Worm (Caenorhabditis elegans) whole organism, L2 larva: Measurements from ENCODE around the gene bnc-1.

Experiments used
- C34F6.9 ChIP-seq: fragments of 150-350 bp; optimal IDR thresholded peaks from 2 replicates; lab custom pipeline; 2014; ENCODE audit warnings: missing biosample characterization, missing genetic modification characterization
- F13H6.1 ChIP-seq: sonication (generic microtip); optimal IDR thresholded peaks from 2 replicates; lab custom pipeline; 2016; ENCODE audit warnings: missing genetic modification characterization, missing compliant biosample characterization
- R02D3.7 ChIP-seq: fragments of 150-350 bp; optimal IDR thresholded peaks from 2 replicates; lab custom pipeline; 2014; ENCODE audit warnings: missing biosample characterization, missing genetic modification characterization
- Y55F3AM.14 ChIP-seq: fragments of 200-800 bp; sonication (Bioruptor generic); optimal IDR thresholded peaks from 2 replicates; lab custom pipeline; 2018; ENCODE audit warnings: mild to moderate bottlenecking, missing genetic modification characterization, missing compliant biosample characterization
- ZK546.5 ChIP-seq: sonication (generic microtip); optimal IDR thresholded peaks from 2 replicates; lab custom pipeline; 2017; ENCODE audit warnings: missing biosample characterization, missing genetic modification characterization
- alr-1 ChIP-seq: fragments of 150-350 bp; optimal IDR thresholded peaks from 2 replicates; lab custom pipeline; 2014; ENCODE audit warnings: missing biosample characterization, missing genetic modification characterization
- aly-2 ChIP-seq: fragments of 150-350 bp; optimal IDR thresholded peaks from 2 replicates; lab custom pipeline; 2014; ENCODE audit warnings: missing biosample characterization, missing genetic modification characterization
- ama-1 ChIP-seq: fragments of 150-350 bp; optimal IDR thresholded peaks from 2 replicates; lab custom pipeline; 2018; ENCODE audit warnings: inconsistent platforms
- blmp-1 ChIP-seq: sonication (generic microtip); optimal IDR thresholded peaks from 2 replicates; lab custom pipeline; 2017; ENCODE audit warnings: missing genetic modification characterization, mild to moderate bottlenecking, missing compliant biosample characterization, antibody characterized with exemption, moderate library complexity; ENCODE audit not compliant: insufficient read depth
- ceh-16 ChIP-seq: fragments of 150-350 bp; optimal IDR thresholded peaks from 2 replicates; lab custom pipeline; 2014; ENCODE audit warnings: missing biosample characterization, missing genetic modification characterization
- ceh-82 ChIP-seq: fragments of 150-350 bp; optimal IDR thresholded peaks from 2 replicates; lab custom pipeline; 2014; ENCODE audit warnings: missing biosample characterization, missing genetic modification characterization
- crh-2 ChIP-seq: sonication (generic microtip); optimal IDR thresholded peaks from 2 replicates; lab custom pipeline; 2017; ENCODE audit warnings: missing biosample characterization, missing genetic modification characterization
- egl-27 ChIP-seq: sonication (generic microtip); optimal IDR thresholded peaks from 3 replicates; lab custom pipeline; 2017; ENCODE audit warnings: missing biosample characterization, missing genetic modification reagents, missing genetic modification characterization
- elt-1 ChIP-seq: fragments of 150-350 bp; optimal IDR thresholded peaks from 2 replicates; lab custom pipeline; 2014; ENCODE audit warnings: missing biosample characterization, missing genetic modification characterization
- elt-3 ChIP-seq: sonication (generic microtip); optimal IDR thresholded peaks from 2 replicates; lab custom pipeline; 2017; ENCODE audit warnings: missing biosample characterization, missing genetic modification characterization
- gmeb-1 ChIP-seq: fragments of 150-350 bp; optimal IDR thresholded peaks from 2 replicates; lab custom pipeline; 2014; ENCODE audit warnings: missing biosample characterization, missing genetic modification characterization
- lin-11 ChIP-seq: fragments of 150-350 bp; sonication (generic microtip); optimal IDR thresholded peaks from 2 replicates; lab custom pipeline; 2014; ENCODE audit warnings: missing biosample characterization, missing genetic modification characterization, inconsistent platforms, mixed read lengths
- lin-13 ChIP-seq: fragments of 150-350 bp; optimal IDR thresholded peaks from 2 replicates; lab custom pipeline; 2014; ENCODE audit warnings: missing biosample characterization, missing genetic modification reagents, missing genetic modification characterization
- lin-39 ChIP-seq: fragments of 150-350 bp; optimal IDR thresholded peaks from 2 replicates; lab custom pipeline; 2014; ENCODE audit warnings: missing biosample characterization, missing genetic modification reagents, missing genetic modification characterization
- lsy-2 ChIP-seq, 2 experiments: fragments of 150-350 bp in 1 of 2; sonication (generic microtip) in 1 of 2; optimal IDR thresholded peaks; 2 replicates each; lab custom pipeline; 2014 to 2017; ENCODE audit warnings: missing biosample characterization in 2 of 2, missing genetic modification characterization in 2 of 2
- mab-5 ChIP-seq: fragments of 150-350 bp; optimal IDR thresholded peaks from 2 replicates; lab custom pipeline; 2014; ENCODE audit warnings: missing biosample characterization, missing genetic modification characterization
- mbf-1 ChIP-seq: sonication (generic microtip); optimal IDR thresholded peaks from 2 replicates; lab custom pipeline; 2017; ENCODE audit warnings: missing biosample characterization, missing genetic modification characterization
- mdl-1 ChIP-seq, 2 experiments: fragments of 150-350 bp in 1 of 2; sonication (generic microtip) in 1 of 2; optimal IDR thresholded peaks; 2 replicates each; lab custom pipeline; 2017; ENCODE audit warnings: missing biosample characterization in 2 of 2, missing genetic modification characterization in 2 of 2
- nhr-10 ChIP-seq: sonication (generic microtip); optimal IDR thresholded peaks from 2 replicates; lab custom pipeline; 2017; ENCODE audit warnings: missing biosample characterization, missing genetic modification characterization
- nhr-11 ChIP-seq: fragments of 150-350 bp; optimal IDR thresholded peaks from 2 replicates; lab custom pipeline; 2014; ENCODE audit warnings: missing biosample characterization, missing genetic modification characterization
- nhr-12 ChIP-seq: fragments of 150-350 bp; optimal IDR thresholded peaks from 2 replicates; lab custom pipeline; 2014; ENCODE audit warnings: missing biosample characterization, missing genetic modification characterization
- nhr-129 ChIP-seq: fragments of 150-350 bp; optimal IDR thresholded peaks from 2 replicates; lab custom pipeline; 2014; ENCODE audit warnings: missing biosample characterization, missing genetic modification characterization
- nhr-21 ChIP-seq: fragments of 150-350 bp; optimal IDR thresholded peaks from 2 replicates; lab custom pipeline; 2014; ENCODE audit warnings: missing biosample characterization, missing genetic modification characterization
- nhr-23 ChIP-seq: fragments of 150-350 bp; optimal IDR thresholded peaks from 2 replicates; lab custom pipeline; 2014; ENCODE audit warnings: missing biosample characterization, missing genetic modification reagents, missing genetic modification characterization
- nhr-237 ChIP-seq: fragments of 150-350 bp; optimal IDR thresholded peaks from 2 replicates; lab custom pipeline; 2014; ENCODE audit warnings: missing biosample characterization, missing genetic modification characterization
- nhr-25 ChIP-seq: fragments of 150-350 bp; sonication (generic microtip); optimal IDR thresholded peaks from 3 replicates; lab custom pipeline; 2014; ENCODE audit warnings: missing biosample characterization, missing genetic modification characterization
- nhr-6 ChIP-seq: fragments of 150-350 bp; optimal IDR thresholded peaks from 2 replicates; lab custom pipeline; 2014; ENCODE audit warnings: missing biosample characterization, missing genetic modification characterization
- nhr-77 ChIP-seq: fragments of 150-350 bp; optimal IDR thresholded peaks from 2 replicates; lab custom pipeline; 2014; ENCODE audit warnings: missing biosample characterization, missing genetic modification characterization
- peb-1 ChIP-seq: fragments of 150-350 bp; optimal IDR thresholded peaks from 2 replicates; lab custom pipeline; 2014; ENCODE audit warnings: missing biosample characterization, missing genetic modification characterization
- sem-4 ChIP-seq: fragments of 150-350 bp; optimal IDR thresholded peaks from 2 replicates; lab custom pipeline; 2014; ENCODE audit warnings: missing biosample characterization, missing genetic modification reagents, missing genetic modification characterization
- sma-3 ChIP-seq: sonication (generic microtip); optimal IDR thresholded peaks from 2 replicates; lab custom pipeline; 2016; ENCODE audit warnings: missing genetic modification reagents, missing genetic modification characterization, missing compliant biosample characterization
- sma-9 ChIP-seq, 2 experiments: fragments of 150-350 bp in 1 of 2; sonication (generic microtip) in 1 of 2; optimal IDR thresholded peaks; 2 replicates each; lab custom pipeline; 2014 to 2016; ENCODE audit warnings: missing genetic modification characterization in 2 of 2, mild to moderate bottlenecking in 1 of 2, missing biosample characterization in 1 of 2, missing compliant biosample characterization in 1 of 2, missing genetic modification reagents in 1 of 2, moderate library complexity in 1 of 2
- snpc-4 ChIP-seq: fragments of 150-350 bp; optimal IDR thresholded peaks from 2 replicates; lab custom pipeline; 2014; ENCODE audit warnings: missing biosample characterization, missing genetic modification characterization
- unc-55 ChIP-seq: fragments of 150-350 bp; sonication (generic microtip); optimal IDR thresholded peaks from 3 replicates; lab custom pipeline; 2014; ENCODE audit warnings: missing biosample characterization, missing genetic modification reagents, missing genetic modification characterization
- unc-62 ChIP-seq: fragments of 150-350 bp; optimal IDR thresholded peaks from 2 replicates; lab custom pipeline; 2014; ENCODE audit warnings: missing biosample characterization, missing genetic modification reagents, missing genetic modification characterization
- zag-1 ChIP-seq: fragments of 150-350 bp; optimal IDR thresholded peaks from 2 replicates; lab custom pipeline; 2014; ENCODE audit warnings: missing biosample characterization, missing genetic modification characterization
- ztf-1 ChIP-seq: fragments of 200-800 bp; sonication (Bioruptor generic); conservative IDR thresholded peaks from 2 replicates; pipeline ENCODE4 v1.3.6; 2022; ENCODE audit warnings: missing genetic modification characterization, missing compliant biosample characterization
- ztf-11 ChIP-seq: sonication (generic microtip); optimal IDR thresholded peaks from 2 replicates; lab custom pipeline; 2017; ENCODE audit warnings: missing biosample characterization, missing genetic modification characterization
- ztf-4 ChIP-seq: fragments of 150-350 bp; optimal IDR thresholded peaks from 2 replicates; lab custom pipeline; 2014; ENCODE audit warnings: missing biosample characterization, missing genetic modification characterization

bnc-1 gene

DNA sequence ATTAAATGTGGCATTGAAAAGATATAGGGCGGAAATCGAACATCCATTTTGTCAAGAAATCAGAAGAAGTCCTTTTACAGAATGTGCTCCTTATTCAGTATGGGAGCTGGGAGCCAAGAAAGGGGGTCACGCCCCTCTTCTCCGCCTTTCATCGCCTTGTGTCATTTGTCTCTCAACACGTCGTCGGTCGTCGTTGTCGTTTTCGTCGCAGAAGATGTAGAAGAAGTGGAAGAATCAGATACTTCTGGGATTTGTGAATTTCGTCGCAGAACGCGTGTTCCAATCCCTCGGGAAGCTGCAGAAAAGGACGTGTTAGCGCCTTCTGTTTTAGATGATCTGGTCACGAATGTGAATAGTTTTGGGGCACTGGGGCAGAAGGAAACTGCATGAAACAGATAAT is at the start of gene bnc-1:
Gene bnc-1 (minus strand): TSS at position 101 of the 400 bp plus-strand sequence.
- no peak for TF ChIP-seq egl-27 (tag; lab: Kevin White, UChicago)
- no peak for TF ChIP-seq nhr-11 (tag; lab: Kevin White, UChicago)
- no peak for TF ChIP-seq blmp-1 (tag; lab: Kevin White, UChicago)
- TF ChIP-seq nhr-237 = no peak
- no peak for TF ChIP-seq ztf-1 (GFP tag; lab: Robert Waterston, UW)
- TF ChIP-seq sma-9 (GFP tag; optimal IDR thresholded peaks at IDR 0.05; lab: Kevin White, UChicago) = no peak
- no peak for TF ChIP-seq sma-9 (tag; optimal IDR thresholded peaks at IDR 0.05; lab: Kevin White, UChicago)
- TF ChIP-seq nhr-23 (tag; lab: Kevin White, UChicago) = no peak
- no peak for TF ChIP-seq lin-39 (tag; lab: Kevin White, UChicago)
- no peak for TF ChIP-seq zag-1
- no peak for TF ChIP-seq mdl-1 (tag; optimal IDR thresholded peaks at IDR 0.05; lab: Kevin White, UChicago)
- TF ChIP-seq aly-2 (tag; lab: Kevin White, UChicago) = no peak
- TF ChIP-seq snpc-4 (tag; lab: Kevin White, UChicago) = no peak
- no peak for TF ChIP-seq crh-2 (tag; lab: Kevin White, UChicago)
- TF ChIP-seq elt-3 (tag; lab: Kevin White, UChicago) = no peak
- TF ChIP-seq nhr-25 = no peak
- no peak for TF ChIP-seq nhr-10 (tag; lab: Kevin White, UChicago)
- no peak for TF ChIP-seq lin-13
- TF ChIP-seq sma-3 (GFP tag; lab: Kevin White, UChicago) = no peak
- no peak for TF ChIP-seq C34F6.9
- no peak for TF ChIP-seq alr-1 (tag; lab: Kevin White, UChicago)

DNA sequence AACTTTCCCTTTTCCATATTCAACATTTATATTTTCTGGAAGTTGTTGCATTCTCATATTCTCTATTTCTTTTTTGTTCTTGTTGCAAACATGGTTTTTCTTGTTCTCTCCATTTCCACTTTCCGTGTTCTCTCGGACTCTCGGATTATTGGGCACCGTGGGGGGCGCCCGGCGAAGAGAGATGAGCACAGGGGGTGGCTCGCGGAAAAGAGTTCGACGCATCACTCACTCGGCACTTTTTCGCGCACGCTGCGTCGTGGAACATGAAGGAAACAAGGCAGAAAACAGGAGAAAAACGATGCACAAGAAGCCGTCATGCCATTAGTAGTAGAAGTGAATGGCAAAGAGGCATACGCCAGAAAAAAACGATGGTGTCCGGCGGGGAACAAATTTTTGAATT is 49.8 kb upstream of the bnc-1 start:
- TF ChIP-seq lin-39 (tag; lab: Kevin White, UChicago) (no peak), C34F6.9 (peak; percentile 15), nhr-12 (tag; lab: Kevin White, UChicago) (no peak), mab-5 (tag; lab: Kevin White, UChicago) (peak; percentile 9), unc-55 (GFP tag; lab: Kevin White, UChicago) (peak; percentile 6)

DNA sequence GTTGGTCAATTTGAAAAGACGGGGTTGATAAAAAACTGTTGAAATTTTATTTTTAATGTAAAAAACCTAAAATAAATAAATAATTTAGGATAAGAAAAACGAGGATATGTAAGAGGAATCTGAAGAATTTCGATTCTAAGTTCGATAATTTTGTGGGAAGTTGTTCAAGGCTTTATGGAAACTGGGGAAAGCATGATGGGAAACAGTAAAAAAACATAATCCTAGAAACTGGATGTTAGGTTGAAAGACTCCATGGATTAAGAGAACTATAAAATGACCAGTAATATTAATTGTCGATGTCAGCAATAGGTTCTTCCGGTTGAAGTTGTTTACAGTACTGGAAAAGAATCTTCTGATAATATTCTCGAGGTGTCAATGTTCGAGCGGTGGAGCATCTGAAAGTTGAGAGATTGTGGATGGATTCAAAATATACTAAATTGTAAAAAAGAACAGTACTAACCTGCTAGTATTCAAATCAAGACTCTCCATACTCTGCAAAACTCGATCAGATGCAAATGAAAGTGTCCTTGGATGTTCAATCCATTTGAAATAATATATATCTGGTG is 43.5 kb upstream of the bnc-1 start:
- TF ChIP-seq lin-13 = no peak
- TF ChIP-seq lsy-2 (tag; optimal IDR thresholded peaks at IDR 0.05; lab: Kevin White, UChicago) = peak in 1 of 2 experiments; percentile 18
- TF ChIP-seq nhr-21 (tag; lab: Kevin White, UChicago) = peak; percentile 15
- TF ChIP-seq Y55F3AM.14 (GFP tag; lab: Kevin White, UChicago) = no peak
- peak; percentile 26 for TF ChIP-seq sma-9 (GFP tag; optimal IDR thresholded peaks at IDR 0.05; lab: Kevin White, UChicago)
- TF ChIP-seq sma-9 (tag; optimal IDR thresholded peaks at IDR 0.05; lab: Kevin White, UChicago) = no peak
- no peak for TF ChIP-seq mbf-1

DNA sequence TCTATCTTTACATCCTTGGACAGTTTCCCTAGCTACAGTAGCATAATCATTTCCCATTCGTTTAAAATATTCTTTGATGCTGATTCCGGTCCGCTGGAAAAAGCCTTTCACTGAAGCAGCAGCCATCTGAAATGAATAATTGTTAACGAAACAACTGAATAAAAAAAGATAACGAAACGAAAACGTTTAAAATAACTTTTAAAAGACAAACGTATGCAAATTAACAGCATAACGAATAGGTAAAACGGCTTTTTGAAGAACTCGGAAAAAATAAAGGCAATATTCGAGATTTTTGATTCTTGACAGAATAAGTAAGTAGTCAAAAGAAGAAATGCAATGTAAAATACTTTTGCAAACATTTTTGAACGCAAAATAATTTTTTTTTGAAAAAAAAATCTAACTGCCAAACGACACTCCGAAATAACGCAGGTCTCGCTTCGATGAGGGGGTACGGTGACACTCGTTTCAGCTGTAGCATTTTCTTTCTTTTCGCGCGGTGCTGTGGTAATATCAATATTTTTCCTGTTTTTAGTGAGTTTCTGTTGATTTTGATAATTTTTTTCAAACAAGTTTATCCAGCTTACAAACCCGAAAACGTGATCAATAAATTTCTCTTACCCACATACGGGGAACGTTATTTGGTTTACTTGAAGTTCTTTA is 41.2 kb upstream of the bnc-1 start, which contains the start of the genes R04F11.5 and R04F11.2:
Gene R04F11.5 (minus strand): TSS at position 126 of the 660 bp plus-strand sequence.
Gene R04F11.2 (plus strand): TSS at position 488 of the 660 bp plus-strand sequence.
- no peak for TF ChIP-seq lin-39 (tag; lab: Kevin White, UChicago)
- peak; percentile 55 for TF ChIP-seq mab-5 (tag; lab: Kevin White, UChicago)
- TF ChIP-seq sma-3 (GFP tag; lab: Kevin White, UChicago) = peak; percentile 71
- TF ChIP-seq ama-1 (lab: Kevin White, UChicago) = peak; percentile 39
- peak; percentile 95 for TF ChIP-seq unc-55 (GFP tag; lab: Kevin White, UChicago)
- TF ChIP-seq F13H6.1 (tag; lab: Kevin White, UChicago) = no peak
- TF ChIP-seq nhr-237 = no peak
- no peak for TF ChIP-seq aly-2 (tag; lab: Kevin White, UChicago)
- no peak for TF ChIP-seq peb-1 (tag; lab: Kevin White, UChicago)
- no peak for TF ChIP-seq elt-1
- TF ChIP-seq nhr-23 (tag; lab: Kevin White, UChicago) = no peak
- no peak for TF ChIP-seq nhr-12 (tag; lab: Kevin White, UChicago)
- no peak for TF ChIP-seq nhr-11 (tag; lab: Kevin White, UChicago)
- peak; percentile 80 for TF ChIP-seq nhr-25
- TF ChIP-seq lin-11 (tag; lab: Kevin White, UChicago) = peak; percentile 58
- TF ChIP-seq R02D3.7 (tag; lab: Kevin White, UChicago) = no peak
- no peak for TF ChIP-seq nhr-6
- TF ChIP-seq gmeb-1 = peak; percentile 83
- peak; percentile 24 for TF ChIP-seq nhr-77 (tag; lab: Kevin White, UChicago)
- TF ChIP-seq unc-62 = no peak
- TF ChIP-seq mbf-1 = no peak
- TF ChIP-seq ztf-1 (GFP tag; lab: Robert Waterston, UW) = no peak
- no peak for TF ChIP-seq ceh-82 (tag; lab: Kevin White, UChicago)
- no peak for TF ChIP-seq Y55F3AM.14 (GFP tag; lab: Kevin White, UChicago)
- TF ChIP-seq ceh-16 (tag; lab: Kevin White, UChicago) = peak; percentile 16
- peak; percentile 25 for TF ChIP-seq ztf-4
- TF ChIP-seq sem-4 (tag; lab: Kevin White, UChicago) = peak; percentile 68
- TF ChIP-seq lin-13 = peak; percentile 81
- no peak for TF ChIP-seq elt-3 (tag; lab: Kevin White, UChicago)
- peak; percentile 23 for TF ChIP-seq ZK546.5 (tag; lab: Kevin White, UChicago)
- TF ChIP-seq ztf-11 (tag; lab: Kevin White, UChicago) = no peak
- TF ChIP-seq nhr-129 = peak; percentile 83
- TF ChIP-seq alr-1 (tag; lab: Kevin White, UChicago) = no peak
